Worm (Caenorhabditis elegans) whole organism, young adult: ENCODE results near the gene W01C8.1.

Experiments used
- C06A6.2 ChIP-seq: fragments of 200-800 bp; sonication (Bioruptor generic); conservative IDR thresholded peaks from 2 replicates; pipeline ENCODE4 v1.3.6; 2022; ENCODE audit warnings: missing genetic modification characterization, missing compliant biosample characterization
- C17E4.6 ChIP-seq: fragments of 200-800 bp; sonication (Bioruptor generic); IDR thresholded peaks from 2 replicates; pipeline ENCODE4 v1.3.6; 2022; ENCODE audit warnings: missing genetic modification reagents, missing genetic modification characterization, missing compliant biosample characterization
- D2030.7 ChIP-seq: fragments of 200-800 bp; sonication (Bioruptor generic); IDR thresholded peaks from 2 replicates; pipeline ENCODE4 v1.3.6; 2022; ENCODE audit warnings: missing genetic modification reagents, missing genetic modification characterization, missing compliant biosample characterization
- F33H1.4 ChIP-seq: fragments of 200-800 bp; sonication (Bioruptor generic); IDR thresholded peaks from 2 replicates; pipeline ENCODE4 v1.3.6; 2022; ENCODE audit warnings: missing genetic modification reagents, missing genetic modification characterization, missing compliant biosample characterization
- F57A8.1 ChIP-seq: fragments of 200-800 bp; sonication (Bioruptor generic); optimal IDR thresholded peaks from 2 replicates; lab custom pipeline; 2018; ENCODE audit warnings: mild to moderate bottlenecking, missing genetic modification characterization, moderate library complexity, missing compliant biosample characterization
- Y53F4B.3 ChIP-seq: fragments of 200-800 bp; sonication (Bioruptor generic); IDR thresholded peaks from 2 replicates; pipeline ENCODE4 v1.3.6; 2022; ENCODE audit warnings: missing genetic modification reagents, missing genetic modification characterization, missing compliant biosample characterization
- Y67H2A.10 ChIP-seq: fragments of 200-800 bp; sonication (Bioruptor generic); conservative IDR thresholded peaks from 2 replicates; pipeline ENCODE4 v1.3.6; 2022; ENCODE audit warnings: missing genetic modification reagents, missing genetic modification characterization, missing compliant biosample characterization
- Y79H2A.3 ChIP-seq: fragments of 200-800 bp; sonication (Bioruptor generic); conservative IDR thresholded peaks from 2 replicates; pipeline ENCODE4 v1.3.6; 2022; ENCODE audit warnings: missing genetic modification reagents, missing genetic modification characterization, missing compliant biosample characterization
- Y95B8A.8 ChIP-seq: fragments of 200-800 bp; sonication (Bioruptor generic); IDR thresholded peaks from 2 replicates; pipeline ENCODE4 v1.3.6; 2022; ENCODE audit warnings: missing genetic modification reagents, missing genetic modification characterization, missing compliant biosample characterization
- attf-5 ChIP-seq: fragments of 200-800 bp; sonication (Bioruptor generic); optimal IDR thresholded peaks from 2 replicates; lab custom pipeline; 2018; ENCODE audit warnings: mild to moderate bottlenecking, missing genetic modification characterization, missing compliant biosample characterization
- bed-1 ChIP-seq: fragments of 200-800 bp; sonication (Bioruptor generic); IDR thresholded peaks from 2 replicates; pipeline ENCODE4 v1.3.6; 2022; ENCODE audit warnings: missing genetic modification reagents, missing genetic modification characterization, missing compliant biosample characterization
- ceh-40 ChIP-seq: fragments of 200-800 bp; sonication (Bioruptor generic); IDR thresholded peaks from 2 replicates; pipeline ENCODE4 v1.3.6; 2022; ENCODE audit warnings: missing genetic modification characterization, missing compliant biosample characterization
- ceh-58 ChIP-seq: fragments of 200-800 bp; sonication (Bioruptor generic); IDR thresholded peaks from 2 replicates; pipeline ENCODE4 v1.3.6; 2022; ENCODE audit warnings: missing genetic modification characterization, missing compliant biosample characterization
- dpff-1 ChIP-seq: sonication (generic microtip); optimal IDR thresholded peaks from 2 replicates; lab custom pipeline; 2017; ENCODE audit warnings: mild to moderate bottlenecking, missing genetic modification characterization, missing compliant biosample characterization
- efl-1 ChIP-seq: fragments of 150-350 bp; optimal IDR thresholded peaks from 2 replicates; lab custom pipeline; 2014; ENCODE audit warnings: missing biosample characterization, missing genetic modification reagents, missing genetic modification characterization
- egrh-3 ChIP-seq: fragments of 200-800 bp; sonication (Bioruptor generic); IDR thresholded peaks from 2 replicates; pipeline ENCODE4 v1.3.6; 2022; ENCODE audit warnings: missing genetic modification reagents, missing genetic modification characterization, missing compliant biosample characterization
- ets-4 ChIP-seq: fragments of 200-800 bp; sonication (Bioruptor generic); optimal IDR thresholded peaks from 2 replicates; lab custom pipeline; 2018; ENCODE audit warnings: mild to moderate bottlenecking, missing genetic modification characterization, missing compliant biosample characterization
- him-1 ChIP-seq: sonication (generic microtip); optimal IDR thresholded peaks from 2 replicates; lab custom pipeline; 2016; ENCODE audit warnings: missing genotype, missing genetic modification reagents, missing genetic modification characterization, missing compliant biosample characterization
- lsy-27 ChIP-seq: sonication (generic microtip); optimal IDR thresholded peaks from 2 replicates; lab custom pipeline; 2017; ENCODE audit warnings: missing genetic modification characterization, mild to moderate bottlenecking, missing compliant biosample characterization, antibody characterized with exemption, missing genotype, borderline replicate concordance; ENCODE audit not compliant: insufficient read depth
- madf-6 ChIP-seq: fragments of 200-800 bp; sonication (Bioruptor generic); IDR thresholded peaks from 2 replicates; pipeline ENCODE4 v1.3.6; 2022; ENCODE audit warnings: missing genetic modification reagents, missing genetic modification characterization, missing compliant biosample characterization
- mcd-1 ChIP-seq: fragments of 200-800 bp; sonication (Bioruptor generic); IDR thresholded peaks from 2 replicates; pipeline ENCODE4 v1.3.6; 2022; ENCODE audit warnings: missing genetic modification reagents, missing genetic modification characterization, missing compliant biosample characterization
- mxl-1 ChIP-seq: sonication (generic microtip); optimal IDR thresholded peaks from 2 replicates; lab custom pipeline; 2016; ENCODE audit warnings: missing genetic modification characterization, missing compliant biosample characterization
- nfya-1 ChIP-seq: sonication (generic microtip); optimal IDR thresholded peaks from 2 replicates; lab custom pipeline; 2017; ENCODE audit warnings: antibody characterized with exemption, missing compliant biosample characterization, missing genetic modification characterization, borderline replicate concordance; ENCODE audit not compliant: insufficient read depth
- nfya-2 ChIP-seq: fragments of 200-800 bp; sonication (Bioruptor generic); IDR thresholded peaks from 2 replicates; pipeline ENCODE4 v1.3.6; 2022; ENCODE audit warnings: missing genetic modification reagents, missing genetic modification characterization, missing compliant biosample characterization
- nhr-120 ChIP-seq: fragments of 200-800 bp; sonication (Bioruptor generic); IDR thresholded peaks from 2 replicates; pipeline ENCODE4 v1.3.6; 2022; ENCODE audit warnings: missing genetic modification characterization, missing compliant biosample characterization
- rcor-1 ChIP-seq: fragments of 200-800 bp; sonication (Bioruptor generic); IDR thresholded peaks from 2 replicates; pipeline ENCODE4 v1.3.6; 2022; ENCODE audit warnings: missing genetic modification reagents, missing genetic modification characterization, missing compliant biosample characterization
- rec-8 ChIP-seq, 2 experiments: sonication (generic microtip); optimal IDR thresholded peaks; 2 replicates each; lab custom pipeline; 2016; ENCODE audit warnings: mild to moderate bottlenecking in 2 of 2, missing genetic modification characterization in 2 of 2, missing genetic modification reagents in 2 of 2, missing genotype in 2 of 2, missing biosample characterization in 1 of 2, missing compliant biosample characterization in 1 of 2, moderate library complexity in 1 of 2
- snpc-3.4 ChIP-seq: sonication (generic microtip); optimal IDR thresholded peaks from 2 replicates; lab custom pipeline; 2017; ENCODE audit warnings: missing genetic modification characterization, mild to moderate bottlenecking, missing compliant biosample characterization, antibody characterized with exemption, moderate library complexity, missing genotype, missing genetic modification reagents
- tlf-1 ChIP-seq: fragments of 200-800 bp; sonication (Bioruptor generic); optimal IDR thresholded peaks from 2 replicates; lab custom pipeline; 2018; ENCODE audit warnings: mild to moderate bottlenecking, missing genetic modification characterization, missing compliant biosample characterization
- unc-130 ChIP-seq: sonication (generic microtip); optimal IDR thresholded peaks from 2 replicates; lab custom pipeline; 2016; ENCODE audit warnings: missing genetic modification reagents, missing genetic modification characterization, missing compliant biosample characterization
- zim-3 ChIP-seq: sonication (generic microtip); optimal IDR thresholded peaks from 2 replicates; lab custom pipeline; 2017; ENCODE audit warnings: mild to moderate bottlenecking, missing genetic modification characterization, moderate library complexity, missing compliant biosample characterization
- ztf-18 ChIP-seq: sonication (generic microtip); optimal IDR thresholded peaks from 2 replicates; lab custom pipeline; 2016; ENCODE audit warnings: missing genotype, mild to moderate bottlenecking, missing genetic modification characterization, missing compliant biosample characterization
- ztf-25 ChIP-seq: fragments of 200-800 bp; sonication (Bioruptor generic); IDR thresholded peaks from 2 replicates; pipeline ENCODE4 v1.3.6; 2022; ENCODE audit warnings: missing genetic modification reagents, missing genetic modification characterization, missing compliant biosample characterization
- ztf-26 ChIP-seq: sonication (generic microtip); optimal IDR thresholded peaks from 2 replicates; lab custom pipeline; 2017; ENCODE audit warnings: missing genetic modification characterization, missing compliant biosample characterization

W01C8.1 gene

ce11 chrX:5655601-5656000 lies 36.6 kb upstream of the W01C8.1 start:
- TF ChIP-seq nhr-120 (GFP tag; lab: Robert Waterston, UW): no peak
- TF ChIP-seq ceh-58 (GFP tag; lab: Robert Waterston, UW): no peak
- TF ChIP-seq ztf-25 (GFP tag; lab: Robert Waterston, UW): no peak
- TF ChIP-seq ztf-18 (tag; lab: Kevin White, UChicago): no peak
- no peak for TF ChIP-seq bed-1 (GFP tag; lab: Robert Waterston, UW)
- no peak for TF ChIP-seq dpff-1 (tag; lab: Kevin White, UChicago)
- no peak for TF ChIP-seq mxl-1 (tag; lab: Kevin White, UChicago)
- TF ChIP-seq D2030.7: no peak
- no peak for TF ChIP-seq Y53F4B.3 (GFP tag; lab: Robert Waterston, UW)
- no peak for TF ChIP-seq rec-8 (tag; optimal IDR thresholded peaks at IDR 0.05; lab: Kevin White, UChicago)
- TF ChIP-seq rcor-1: no peak
- no peak for TF ChIP-seq Y95B8A.8 (GFP tag; lab: Robert Waterston, UW)
- TF ChIP-seq nfya-1 (tag; lab: Kevin White, UChicago): no peak
- TF ChIP-seq C17E4.6 (GFP tag; lab: Robert Waterston, UW): no peak
- no peak for TF ChIP-seq F33H1.4
- no peak for TF ChIP-seq ceh-40 (GFP tag; lab: Robert Waterston, UW)

ce11 chrX:5659614-5660013 lies 32.6 kb upstream of the W01C8.1 start, which contains the start of gene T22B7.22:
Gene T22B7.22, plus strand, starts transcription at chrX:5659967.
- peak; percentile 5 for TF ChIP-seq ztf-26
- TF ChIP-seq unc-130 (GFP tag; lab: Kevin White, UChicago): no peak
- TF ChIP-seq tlf-1 (GFP tag; lab: Kevin White, UChicago): no peak
- no peak for TF ChIP-seq zim-3 (tag; lab: Kevin White, UChicago)

- TF ChIP-seq him-1 (tag; lab: Kevin White, UChicago) (no peak), ceh-40 (GFP tag; lab: Robert Waterston, UW) (no peak), attf-5 (no peak), efl-1 (GFP tag; lab: Kevin White, UChicago) (no peak), madf-6 (no peak), Y95B8A.8 (GFP tag; lab: Robert Waterston, UW) (no peak), mcd-1 (GFP tag; lab: Robert Waterston, UW) (no peak), snpc-3.4 (tag; lab: Kevin White, UChicago) (no peak), tlf-1 (GFP tag; lab: Kevin White, UChicago) (no peak), egrh-3 (no peak), nfya-2 (GFP tag; lab: Robert Waterston, UW) (no peak), Y67H2A.10 (GFP tag; lab: Robert Waterston, UW) (no peak), ets-4 (GFP tag; lab: Kevin White, UChicago) (no peak), C06A6.2 (no peak), lsy-27 (no peak), Y79H2A.3 (GFP tag; lab: Robert Waterston, UW) (no peak)
These were observed 31.0 kb upstream of the W01C8.1 start for ce11 chrX:5661179-5661578.

ce11 chrX:5663537-5663936 lies 28.7 kb upstream of the W01C8.1 start, which contains the start of gene egl-13:
Gene egl-13, plus strand, starts transcription at chrX:5663837.
- no peak for TF ChIP-seq F57A8.1 (GFP tag; lab: Kevin White, UChicago)
- TF ChIP-seq, all 124 proteins: peak for 0
